In genomic region chr3R:25137565-25138367, dm6 we compare ENCODE assay signal across 6 fruit fly cellular contexts.
TF ChIP-seq lines count a peak whose summit lies in the region.

danr (plus strand) TSS chr3R:25138072.

- no peak for TF ChIP-seq CTCF in whole organism, embryonic (GFP tag; optimal IDR thresholded peaks at IDR 0.05; lab: Kevin White, UChicago)

TF ChIP-seq in whole organism, 6 proteins besides CTCF, POLR2A, EP300 and RAD21:
- TF ChIP-seq Dll (optimal IDR thresholded peaks at IDR 0.05; lab: Kevin White, UChicago) (peak; percentile 76), CG8478 (optimal IDR thresholded peaks at IDR 0.05; lab: Kevin White, UChicago) (no peak)

TF ChIP-seq in whole organism, adult, 20 proteins besides CTCF, POLR2A, EP300 and RAD21:
- TF ChIP-seq tj (GFP tag; optimal IDR thresholded peaks at IDR 0.05; lab: Kevin White, UChicago) (no peak), Mnt (GFP tag; optimal IDR thresholded peaks at IDR 0.05; lab: Kevin White, UChicago) (peak; percentile 28)
TF ChIP-seq in whole organism, adult: peak in this region for 1.

TF ChIP-seq in whole organism, embryonic, 481 proteins besides CTCF, POLR2A, EP300 and RAD21 (continues in another document):
- TF ChIP-seq CG11560 (tag; IDR thresholded peaks at IDR 0.05; lab: Robert Waterston, UW) (no peak), Kr (GFP tag; optimal IDR thresholded peaks at IDR 0.05; lab: Kevin White, UChicago) (peak; percentile 62), hbn (GFP tag; IDR thresholded peaks at IDR 0.05; lab: Robert Waterston, UW; ENCODE audit: partially characterized antibody) (no peak), Gug (GFP tag; IDR thresholded peaks at IDR 0.05; lab: Robert Waterston, UW) (no peak), CG32532 (GFP tag; IDR thresholded peaks at IDR 0.05; lab: Robert Waterston, UW) (no peak), Nf-YC (tag; optimal IDR thresholded peaks at IDR 0.05; lab: Kevin White, UChicago) (peak; percentile 95), prd (optimal IDR thresholded peaks at IDR 0.05; lab: Kevin White, UChicago) (no peak), prd (GFP tag; IDR thresholded peaks at IDR 0.05; lab: Robert Waterston, UW) (no peak), Hmx (GFP tag; optimal IDR thresholded peaks at IDR 0.05; lab: Kevin White, UChicago) (no peak), ken (GFP tag; IDR thresholded peaks at IDR 0.05; lab: Robert Waterston, UW) (0 out of 3 replicates have a peak, but pooled peaks have one; percentile 16), D (optimal IDR thresholded peaks at IDR 0.05; lab: Kevin White, UChicago) (peak; percentile 57), D (GFP tag; optimal IDR thresholded peaks at IDR 0.05; lab: Kevin White, UChicago) (no peak), Deaf1 (tag; optimal IDR thresholded peaks at IDR 0.05; lab: Kevin White, UChicago) (peak; percentile 92), Bteb2 (GFP tag; optimal IDR thresholded peaks at IDR 0.05; lab: Kevin White, UChicago) (no peak), dmrt99B (tag; optimal IDR thresholded peaks at IDR 0.05; lab: Kevin White, UChicago) (no peak), odd (GFP tag; optimal IDR thresholded peaks at IDR 0.05; lab: Kevin White, UChicago) (no peak), CrebB (tag; optimal IDR thresholded peaks at IDR 0.05; lab: Kevin White, UChicago) (no peak), CG5180 (GFP tag; optimal IDR thresholded peaks at IDR 0.05; lab: Kevin White, UChicago) (no peak), Trl (optimal IDR thresholded peaks at IDR 0.05; lab: Kevin White, UChicago) (peak; percentile 68 to 87), Trl (GFP tag; optimal IDR thresholded peaks at IDR 0.05; lab: Kevin White, UChicago) (no peak), CG11504 (tag; optimal IDR thresholded peaks at IDR 0.05; lab: Kevin White, UChicago) (no peak), CG10431 (GFP tag; optimal IDR thresholded peaks at IDR 0.05; lab: Kevin White, UChicago) (no peak)

TF ChIP-seq in whole organism, prepupa, 60 proteins besides CTCF, POLR2A, EP300 and RAD21:
- peak in 1 of 2 experiments; percentile 69 for TF ChIP-seq ss (GFP tag; optimal IDR thresholded peaks at IDR 0.05; lab: Kevin White, UChicago)
- TF ChIP-seq cyc (GFP tag; optimal IDR thresholded peaks at IDR 0.05; lab: Kevin White, UChicago), result no peak
- peak; percentile 31 for TF ChIP-seq CG6854 (GFP tag; optimal IDR thresholded peaks at IDR 0.05; lab: Kevin White, UChicago)
- peak; percentile 59 for TF ChIP-seq Eip78C (GFP tag; lab: Kevin White, UChicago)
- TF ChIP-seq CG1621 (tag; optimal IDR thresholded peaks at IDR 0.05; lab: Kevin White, UChicago), result peak; percentile 47

TF ChIP-seq in whole organism, pupa, 21 proteins besides CTCF, POLR2A, EP300 and RAD21:
- peak; percentile 76 for TF ChIP-seq CG12605 (GFP tag; IDR thresholded peaks at IDR 0.05; lab: Robert Waterston, UW)
- no peak for TF ChIP-seq Snoo (tag; optimal IDR thresholded peaks at IDR 0.05; lab: Kevin White, UChicago)
TF ChIP-seq in whole organism, pupa: peak in this region for 1.

TF ChIP-seq in whole organism, wandering third instar larva, 38 proteins besides CTCF, POLR2A, EP300 and RAD21:
- TF ChIP-seq woc (GFP tag; optimal IDR thresholded peaks at IDR 0.05; lab: Kevin White, UChicago) (no peak), Myc (optimal IDR thresholded peaks at IDR 0.05; lab: Kevin White, UChicago) (no peak), sv (GFP tag; optimal IDR thresholded peaks at IDR 0.05; lab: Kevin White, UChicago) (no peak), usp (GFP tag; optimal IDR thresholded peaks at IDR 0.05; lab: Kevin White, UChicago) (no peak), N (GFP tag; optimal IDR thresholded peaks at IDR 0.05; lab: Kevin White, UChicago) (peak; percentile 48), Hnf4 (GFP tag; optimal IDR thresholded peaks at IDR 0.05; lab: Kevin White, UChicago) (no peak), Dif (GFP tag; optimal IDR thresholded peaks at IDR 0.05; lab: Kevin White, UChicago; ENCODE audit: partially characterized antibody) (peak; percentile 68), Abd-B (GFP tag; optimal IDR thresholded peaks at IDR 0.05; lab: Kevin White, UChicago) (no peak), CG32264 (GFP tag; optimal IDR thresholded peaks at IDR 0.05; lab: Kevin White, UChicago) (no peak), dl (GFP tag; optimal IDR thresholded peaks at IDR 0.05; lab: Kevin White, UChicago; ENCODE audit: insufficient read depth in 1 of 2, partially characterized antibody in 2 of 2) (peak; percentile 37 to 73), Dfd (GFP tag; optimal IDR thresholded peaks at IDR 0.05; lab: Kevin White, UChicago) (no peak)
